Worm (Caenorhabditis elegans) whole organism, young adult: ENCODE measurements around the gene twk-31.
A peak's percentile ranks its signal among the peaks of the same experiment; 100 is the strongest.

Experiments used
- B0019.2 ChIP-seq: fragments of 200-800 bp; sonication (Bioruptor generic); conservative IDR thresholded peaks from 2 replicates; pipeline ENCODE4 v1.3.6; 2022; ENCODE audit warnings: missing genetic modification reagents, missing genetic modification characterization, missing compliant biosample characterization
- B0261.1 ChIP-seq: sonication (generic microtip); optimal IDR thresholded peaks from 2 replicates; lab custom pipeline; 2016; ENCODE audit warnings: mild to moderate bottlenecking, missing genetic modification characterization, moderate library complexity, missing compliant biosample characterization
- D2030.7 ChIP-seq: fragments of 200-800 bp; sonication (Bioruptor generic); IDR thresholded peaks from 2 replicates; pipeline ENCODE4 v1.3.6; 2022; ENCODE audit warnings: missing genetic modification reagents, missing genetic modification characterization, missing compliant biosample characterization
- F10E7.11 ChIP-seq: sonication (generic microtip); optimal IDR thresholded peaks from 2 replicates; lab custom pipeline; 2017; ENCODE audit warnings: mild to moderate bottlenecking, missing genetic modification characterization, moderate library complexity, missing compliant biosample characterization
- F52B5.7 ChIP-seq: sonication (generic microtip); optimal IDR thresholded peaks from 2 replicates; lab custom pipeline; 2016; ENCODE audit warnings: mild to moderate bottlenecking, missing genetic modification characterization, missing compliant biosample characterization
- F55B11.4 ChIP-seq: sonication (generic microtip); optimal IDR thresholded peaks from 2 replicates; lab custom pipeline; 2016; ENCODE audit warnings: missing compliant biosample characterization, missing genetic modification characterization, borderline replicate concordance; ENCODE audit not compliant: insufficient read depth
- K11D2.4 ChIP-seq: fragments of 200-800 bp; sonication (Bioruptor generic); IDR thresholded peaks from 2 replicates; pipeline ENCODE4 v1.3.6; 2022; ENCODE audit warnings: missing genetic modification reagents, missing genetic modification characterization, missing compliant biosample characterization
- T07F8.4 ChIP-seq: sonication (generic microtip); optimal IDR thresholded peaks from 2 replicates; lab custom pipeline; 2016; ENCODE audit warnings: mild to moderate bottlenecking, missing genetic modification characterization, moderate library complexity, missing compliant biosample characterization
- aptf-2 ChIP-seq: fragments of 200-800 bp; sonication (Bioruptor generic); conservative IDR thresholded peaks from 2 replicates; pipeline ENCODE4 v1.3.6; 2022; ENCODE audit warnings: missing genetic modification reagents, missing genetic modification characterization, missing compliant biosample characterization
- aptf-3 ChIP-seq: fragments of 200-800 bp; sonication (Bioruptor generic); IDR thresholded peaks from 2 replicates; pipeline ENCODE4 v1.3.6; 2022; ENCODE audit warnings: missing genetic modification characterization, missing compliant biosample characterization
- athp-1 ChIP-seq: sonication (generic microtip); optimal IDR thresholded peaks from 2 replicates; lab custom pipeline; 2017; ENCODE audit warnings: mild to moderate bottlenecking, missing genetic modification characterization, missing compliant biosample characterization
- attf-5 ChIP-seq: fragments of 200-800 bp; sonication (Bioruptor generic); optimal IDR thresholded peaks from 2 replicates; lab custom pipeline; 2018; ENCODE audit warnings: mild to moderate bottlenecking, missing genetic modification characterization, missing compliant biosample characterization
- bed-1 ChIP-seq: fragments of 200-800 bp; sonication (Bioruptor generic); IDR thresholded peaks from 2 replicates; pipeline ENCODE4 v1.3.6; 2022; ENCODE audit warnings: missing genetic modification reagents, missing genetic modification characterization, missing compliant biosample characterization
- bed-2 ChIP-seq: fragments of 200-800 bp; sonication (Bioruptor generic); IDR thresholded peaks from 2 replicates; pipeline ENCODE4 v1.3.6; 2022; ENCODE audit warnings: missing genetic modification reagents, missing genetic modification characterization, missing compliant biosample characterization
- cebp-2 ChIP-seq: fragments of 200-800 bp; sonication (Bioruptor generic); IDR thresholded peaks from 2 replicates; pipeline ENCODE4 v1.3.6; 2022; ENCODE audit warnings: missing genetic modification characterization, missing compliant biosample characterization
- ceh-27 ChIP-seq: fragments of 200-800 bp; sonication (Bioruptor generic); optimal IDR thresholded peaks from 2 replicates; lab custom pipeline; 2018; ENCODE audit warnings: mild to moderate bottlenecking, missing genetic modification characterization, moderate library complexity, missing compliant biosample characterization
- ceh-58 ChIP-seq: fragments of 200-800 bp; sonication (Bioruptor generic); IDR thresholded peaks from 2 replicates; pipeline ENCODE4 v1.3.6; 2022; ENCODE audit warnings: missing genetic modification characterization, missing compliant biosample characterization
- ceh-79 ChIP-seq: sonication (generic microtip); optimal IDR thresholded peaks from 2 replicates; lab custom pipeline; 2017; ENCODE audit warnings: mild to moderate bottlenecking, missing genetic modification characterization, missing compliant biosample characterization
- chd-7 ChIP-seq: sonication (generic microtip); optimal IDR thresholded peaks from 2 replicates; lab custom pipeline; 2016; ENCODE audit warnings: mild to moderate bottlenecking, missing genetic modification characterization, moderate library complexity, missing compliant biosample characterization
- ekl-4 ChIP-seq: fragments of 200-800 bp; sonication (Bioruptor generic); IDR thresholded peaks from 2 replicates; pipeline ENCODE4 v1.3.6; 2022; ENCODE audit warnings: missing genetic modification reagents, missing genetic modification characterization, missing compliant biosample characterization
- fkh-3 ChIP-seq: sonication (generic microtip); optimal IDR thresholded peaks from 2 replicates; lab custom pipeline; 2016; ENCODE audit warnings: mild to moderate bottlenecking, missing genetic modification characterization, missing compliant biosample characterization
- gei-17 ChIP-seq: fragments of 200-800 bp; sonication (Bioruptor generic); optimal IDR thresholded peaks from 2 replicates; lab custom pipeline; 2018; ENCODE audit warnings: mild to moderate bottlenecking, missing genetic modification characterization, missing compliant biosample characterization
- hlh-12 ChIP-seq: sonication (generic microtip); optimal IDR thresholded peaks from 2 replicates; lab custom pipeline; 2016; ENCODE audit warnings: missing genetic modification characterization, missing compliant biosample characterization
- hmg-1.2 ChIP-seq: fragments of 200-800 bp; sonication (Bioruptor generic); IDR thresholded peaks from 2 replicates; pipeline ENCODE4 v1.3.6; 2022; ENCODE audit warnings: missing genetic modification reagents, missing genetic modification characterization, missing compliant biosample characterization
- hsf-1 ChIP-seq: fragments of 200-800 bp; sonication (Bioruptor generic); IDR thresholded peaks from 2 replicates; pipeline ENCODE4 v1.3.6; 2022; ENCODE audit warnings: missing genetic modification reagents, missing genetic modification characterization, missing compliant biosample characterization
- lin-54 ChIP-seq: fragments of 200-800 bp; sonication (Bioruptor generic); optimal IDR thresholded peaks from 2 replicates; lab custom pipeline; 2018; ENCODE audit warnings: mild to moderate bottlenecking, missing genetic modification characterization, missing compliant biosample characterization
- madf-6 ChIP-seq: fragments of 200-800 bp; sonication (Bioruptor generic); IDR thresholded peaks from 2 replicates; pipeline ENCODE4 v1.3.6; 2022; ENCODE audit warnings: missing genetic modification reagents, missing genetic modification characterization, missing compliant biosample characterization
- madf-8 ChIP-seq: fragments of 200-800 bp; sonication (Bioruptor generic); conservative IDR thresholded peaks from 2 replicates; pipeline ENCODE4 v1.3.6; 2022; ENCODE audit warnings: missing genetic modification reagents, missing genetic modification characterization, missing compliant biosample characterization
- mcd-1 ChIP-seq: fragments of 200-800 bp; sonication (Bioruptor generic); IDR thresholded peaks from 2 replicates; pipeline ENCODE4 v1.3.6; 2022; ENCODE audit warnings: missing genetic modification reagents, missing genetic modification characterization, missing compliant biosample characterization
- mel-28 ChIP-seq: sonication (generic microtip); optimal IDR thresholded peaks from 2 replicates; lab custom pipeline; 2016; ENCODE audit warnings: borderline replicate concordance, mild to moderate bottlenecking, missing genetic modification characterization, missing compliant biosample characterization
- nfya-1 ChIP-seq: sonication (generic microtip); optimal IDR thresholded peaks from 2 replicates; lab custom pipeline; 2017; ENCODE audit warnings: antibody characterized with exemption, missing compliant biosample characterization, missing genetic modification characterization, borderline replicate concordance; ENCODE audit not compliant: insufficient read depth
- nhr-120 ChIP-seq: fragments of 200-800 bp; sonication (Bioruptor generic); IDR thresholded peaks from 2 replicates; pipeline ENCODE4 v1.3.6; 2022; ENCODE audit warnings: missing genetic modification characterization, missing compliant biosample characterization
- nhr-179 ChIP-seq: sonication (generic microtip); optimal IDR thresholded peaks from 2 replicates; lab custom pipeline; 2016; ENCODE audit warnings: mild to moderate bottlenecking, missing genetic modification characterization, missing compliant biosample characterization
- nhr-27 ChIP-seq: fragments of 200-800 bp; sonication (Bioruptor generic); optimal IDR thresholded peaks from 2 replicates; lab custom pipeline; 2018; ENCODE audit warnings: mild to moderate bottlenecking, missing genetic modification characterization, moderate library complexity, missing compliant biosample characterization
- pbrm-1 ChIP-seq: fragments of 200-800 bp; sonication (Bioruptor generic); IDR thresholded peaks from 2 replicates; pipeline ENCODE4 v1.3.6; 2022; ENCODE audit warnings: missing genetic modification reagents, missing genetic modification characterization, missing compliant biosample characterization
- pha-4 ChIP-seq: fragments of 150-350 bp; sonication (generic microtip); optimal IDR thresholded peaks from 2 replicates; lab custom pipeline; 2014; ENCODE audit warnings: missing biosample characterization, missing genetic modification reagents, missing genetic modification characterization
- rcor-1 ChIP-seq: fragments of 200-800 bp; sonication (Bioruptor generic); IDR thresholded peaks from 2 replicates; pipeline ENCODE4 v1.3.6; 2022; ENCODE audit warnings: missing genetic modification reagents, missing genetic modification characterization, missing compliant biosample characterization
- rpc-1 ChIP-seq, 2 experiments: fragments of 150-350 bp in 1 of 2; sonication (generic microtip) in 1 of 2; optimal IDR thresholded peaks; 2 replicates each; lab custom pipeline; 2014 to 2018; ENCODE audit warnings: missing biosample characterization in 1 of 2, missing genetic modification characterization in 1 of 2, missing genetic modification reagents in 1 of 2, missing genotype in 1 of 2
- sdz-38 ChIP-seq: sonication (generic microtip); optimal IDR thresholded peaks from 2 replicates; lab custom pipeline; 2016; ENCODE audit warnings: missing genotype, missing genetic modification characterization, missing compliant biosample characterization
- sea-2 ChIP-seq: fragments of 200-800 bp; sonication (Bioruptor generic); IDR thresholded peaks from 2 replicates; pipeline ENCODE4 v1.3.6; 2022; ENCODE audit warnings: missing genetic modification characterization, missing compliant biosample characterization
- snpc-1.3 ChIP-seq: sonication (generic microtip); optimal IDR thresholded peaks from 2 replicates; lab custom pipeline; 2017; ENCODE audit warnings: missing genetic modification characterization, mild to moderate bottlenecking, missing compliant biosample characterization, antibody characterized with exemption, moderate library complexity, missing genotype, missing genetic modification reagents; ENCODE audit not compliant: insufficient read depth
- snpc-4 ChIP-seq, 5 experiments: fragments of 150-350 bp in 1 of 5; sonication (generic microtip) in 4 of 5; optimal IDR thresholded peaks; 2 replicates each; lab custom pipeline; 2014 to 2018; ENCODE audit warnings: missing genetic modification characterization in 5 of 5, missing biosample characterization in 3 of 5, antibody characterized with exemption in 2 of 5, mild to moderate bottlenecking in 2 of 5, missing compliant biosample characterization in 2 of 5, missing genotype in 2 of 5, moderate library complexity in 2 of 5, missing genetic modification reagents in 1 of 5
- somi-1 ChIP-seq: fragments of 200-800 bp; sonication (Bioruptor generic); optimal IDR thresholded peaks from 2 replicates; lab custom pipeline; 2018; ENCODE audit warnings: mild to moderate bottlenecking, missing genetic modification characterization, missing compliant biosample characterization
- sptf-2 ChIP-seq: fragments of 200-800 bp; sonication (Bioruptor generic); optimal IDR thresholded peaks from 2 replicates; lab custom pipeline; 2018; ENCODE audit warnings: mild to moderate bottlenecking, missing genetic modification characterization, missing compliant biosample characterization
- tlf-1 ChIP-seq: fragments of 200-800 bp; sonication (Bioruptor generic); optimal IDR thresholded peaks from 2 replicates; lab custom pipeline; 2018; ENCODE audit warnings: mild to moderate bottlenecking, missing genetic modification characterization, missing compliant biosample characterization
- unc-62 ChIP-seq: fragments of 150-350 bp; optimal IDR thresholded peaks from 2 replicates; lab custom pipeline; 2014; ENCODE audit warnings: missing biosample characterization, missing genetic modification reagents, missing genetic modification characterization
- xnd-1 ChIP-seq: sonication (generic microtip); optimal IDR thresholded peaks from 2 replicates; lab custom pipeline; 2016; ENCODE audit warnings: missing genotype, missing genetic modification reagents, missing genetic modification characterization, missing compliant biosample characterization
- ztf-28 ChIP-seq: fragments of 200-800 bp; sonication (Bioruptor generic); IDR thresholded peaks from 2 replicates; pipeline ENCODE4 v1.3.6; 2022; ENCODE audit warnings: missing genetic modification reagents, missing genetic modification characterization, missing compliant biosample characterization

The twk-31 gene

ce11 chrIII:11371236-11371635 lies 39.2 kb upstream of the twk-31 start:
- TF ChIP-seq nfya-1 (tag; lab: Kevin White, UChicago): no peak
- TF ChIP-seq mcd-1: peak; percentile 56
- TF ChIP-seq K11D2.4 (GFP tag; lab: Robert Waterston, UW): no peak
- peak; percentile 34 for TF ChIP-seq attf-5 (GFP tag; lab: Kevin White, UChicago)
- TF ChIP-seq sea-2 (GFP tag; lab: Robert Waterston, UW): no peak
- peak; percentile 38 for TF ChIP-seq fkh-3
- TF ChIP-seq madf-6 (GFP tag; lab: Robert Waterston, UW): peak; percentile 68
- TF ChIP-seq xnd-1: no peak
- peak; percentile 61 for TF ChIP-seq lin-54 (GFP tag; lab: Kevin White, UChicago)
- TF ChIP-seq ceh-27 (GFP tag; lab: Kevin White, UChicago): peak; percentile 75
- TF ChIP-seq chd-7 (tag; lab: Kevin White, UChicago): peak; percentile 80
- TF ChIP-seq rcor-1 (GFP tag; lab: Robert Waterston, UW): peak; percentile 72
- TF ChIP-seq mel-28 (tag; lab: Kevin White, UChicago): no peak
- TF ChIP-seq hsf-1 (GFP tag; lab: Robert Waterston, UW): no peak
- TF ChIP-seq ceh-79 (tag; lab: Kevin White, UChicago): no peak
- TF ChIP-seq sptf-2: no peak
- no peak for TF ChIP-seq F55B11.4 (tag; lab: Kevin White, UChicago)
- no peak for TF ChIP-seq ztf-28
- peak; percentile 83 for TF ChIP-seq ekl-4 (GFP tag; lab: Robert Waterston, UW)
- TF ChIP-seq nhr-27: no peak
- TF ChIP-seq aptf-2 (GFP tag; lab: Robert Waterston, UW): no peak
- TF ChIP-seq tlf-1 (GFP tag; lab: Kevin White, UChicago): peak; percentile 23
- no peak for TF ChIP-seq madf-8 (GFP tag; lab: Robert Waterston, UW)
- TF ChIP-seq hmg-1.2: peak; percentile 77
- TF ChIP-seq aptf-3 (GFP tag; lab: Robert Waterston, UW): no peak
- peak; percentile 55 for TF ChIP-seq snpc-1.3
- peak; percentile 56; the same call in 1 of the 2 replicates for TF ChIP-seq pbrm-1 (GFP tag; lab: Robert Waterston, UW)
- no peak for TF ChIP-seq nhr-179 (tag; lab: Kevin White, UChicago)
- peak; percentile 22 for TF ChIP-seq snpc-4 (GFP tag; optimal IDR thresholded peaks at IDR 0.05; lab: Kevin White, UChicago)
- peak; percentile 23 to 80 (median 66) for TF ChIP-seq snpc-4 (tag; optimal IDR thresholded peaks at IDR 0.05; lab: Kevin White, UChicago)
- peak; percentile 33 for TF ChIP-seq T07F8.4 (tag; lab: Kevin White, UChicago)
- peak; percentile 47 for TF ChIP-seq somi-1
- peak; percentile 78 for TF ChIP-seq rpc-1 (optimal IDR thresholded peaks at IDR 0.05; lab: Kevin White, UChicago)
- TF ChIP-seq rpc-1 (tag; optimal IDR thresholded peaks at IDR 0.05; lab: Kevin White, UChicago): peak; percentile 86
- TF ChIP-seq bed-2: no peak
- no peak for TF ChIP-seq bed-1 (GFP tag; lab: Robert Waterston, UW)
- peak; percentile 51; the same call in 1 of the 2 replicates for TF ChIP-seq D2030.7 (GFP tag; lab: Robert Waterston, UW)
- TF ChIP-seq F10E7.11: peak; percentile 50
- TF ChIP-seq hlh-12: peak; percentile 21
- TF ChIP-seq F52B5.7: peak; percentile 84
- TF ChIP-seq unc-62 (GFP tag; lab: Kevin White, UChicago): no peak
- peak; percentile 87 for TF ChIP-seq B0261.1
- no peak for TF ChIP-seq nhr-120 (GFP tag; lab: Robert Waterston, UW)
- no peak; the same call in 1 of the 2 replicates for TF ChIP-seq cebp-2 (GFP tag; lab: Robert Waterston, UW)
- TF ChIP-seq B0019.2 (GFP tag; lab: Robert Waterston, UW): no peak
- no peak for TF ChIP-seq sdz-38 (tag; lab: Kevin White, UChicago)
- peak; percentile 76 for TF ChIP-seq athp-1 (tag; lab: Kevin White, UChicago)
- TF ChIP-seq pha-4 (tag; lab: Kevin White, UChicago): no peak
- TF ChIP-seq gei-17 (GFP tag; lab: Kevin White, UChicago): peak; percentile 21
- no peak for TF ChIP-seq ceh-58 (GFP tag; lab: Robert Waterston, UW)
